Worm (Caenorhabditis elegans) whole organism, L4 larva: ENCODE data around the gene bli-2.

ENCODE experiments used
- F26F4.8 ChIP-seq: fragments of 200-800 bp; sonication (Bioruptor generic); conservative IDR thresholded peaks from 2 replicates; pipeline ENCODE4 v1.3.6; 2022; ENCODE audit warnings: missing genetic modification characterization, missing compliant biosample characterization
- T20F7.1 ChIP-seq: fragments of 200-800 bp; sonication (Bioruptor generic); optimal IDR thresholded peaks from 2 replicates; lab custom pipeline; 2018; ENCODE audit warnings: mild to moderate bottlenecking, missing genetic modification characterization, missing compliant biosample characterization
- Y105C5A.15 ChIP-seq: fragments of 200-800 bp; sonication (Bioruptor generic); IDR thresholded peaks from 2 replicates; pipeline ENCODE4 v1.3.6; 2022; ENCODE audit warnings: missing genetic modification characterization, missing compliant biosample characterization
- Y48G9A.11 ChIP-seq: fragments of 200-800 bp; sonication (Bioruptor generic); IDR thresholded peaks from 2 replicates; pipeline ENCODE4 v1.3.6; 2022; ENCODE audit warnings: missing genetic modification reagents, missing genetic modification characterization, missing compliant biosample characterization
- Y75B8A.6 ChIP-seq: fragments of 200-800 bp; sonication (Bioruptor generic); IDR thresholded peaks from 2 replicates; pipeline ENCODE4 v1.3.6; 2022; ENCODE audit warnings: missing genetic modification reagents, missing genetic modification characterization, missing compliant biosample characterization
- ZK337.2 ChIP-seq: fragments of 200-800 bp; sonication (Bioruptor generic); IDR thresholded peaks from 2 replicates; pipeline ENCODE4 v1.3.6; 2022; ENCODE audit warnings: missing genetic modification reagents, missing genetic modification characterization, missing compliant biosample characterization
- ZK546.5 ChIP-seq, 2 experiments: sonication (generic microtip); optimal IDR thresholded peaks; 2 replicates each; lab custom pipeline; 2017; ENCODE audit warnings: missing biosample characterization in 2 of 2, missing genetic modification characterization in 2 of 2
- aha-1 ChIP-seq: fragments of 150-350 bp; peaks from one replicate; lab custom pipeline; 2014; ENCODE audit warnings: missing biosample characterization, missing genetic modification characterization
- ceh-28 ChIP-seq: fragments of 150-350 bp; optimal IDR thresholded peaks from 2 replicates; lab custom pipeline; 2014; ENCODE audit warnings: missing biosample characterization, missing genetic modification reagents, missing genetic modification characterization
- ceh-62 ChIP-seq: sonication (generic microtip); optimal IDR thresholded peaks from 2 replicates; lab custom pipeline; 2017; ENCODE audit warnings: missing biosample characterization, missing genetic modification characterization
- cey-2 ChIP-seq: sonication (generic microtip); optimal IDR thresholded peaks from 3 replicates; lab custom pipeline; 2017; ENCODE audit warnings: missing genetic modification characterization, mild to moderate bottlenecking, missing compliant biosample characterization, antibody characterized with exemption, borderline replicate concordance; ENCODE audit not compliant: insufficient read depth
- ctbp-1 ChIP-seq: fragments of 200-800 bp; sonication (Bioruptor generic); IDR thresholded peaks from 2 replicates; pipeline ENCODE4 v1.3.6; 2022; ENCODE audit warnings: missing genetic modification reagents, missing genetic modification characterization, missing compliant biosample characterization
- dmd-8 ChIP-seq: fragments of 200-800 bp; sonication (Bioruptor generic); IDR thresholded peaks from 2 replicates; pipeline ENCODE4 v1.3.6; 2022; ENCODE audit warnings: missing genetic modification characterization, missing compliant biosample characterization
- dpl-1 ChIP-seq: fragments of 150-350 bp; optimal IDR thresholded peaks from 2 replicates; lab custom pipeline; 2014; ENCODE audit warnings: missing biosample characterization, missing genetic modification reagents, missing genetic modification characterization
- duxl-1 ChIP-seq: sonication (generic microtip); optimal IDR thresholded peaks from 2 replicates; lab custom pipeline; 2016; ENCODE audit warnings: mild to moderate bottlenecking, missing genetic modification characterization, moderate library complexity, missing compliant biosample characterization; ENCODE audit not compliant: poor library complexity
- egl-27 ChIP-seq: sonication (generic microtip); optimal IDR thresholded peaks from 3 replicates; lab custom pipeline; 2017; ENCODE audit warnings: missing biosample characterization, missing genetic modification reagents, missing genetic modification characterization
- egl-43 ChIP-seq: fragments of 200-800 bp; sonication (Bioruptor generic); IDR thresholded peaks from 2 replicates; pipeline ENCODE4 v1.3.6; 2022; ENCODE audit warnings: missing genetic modification reagents, missing genetic modification characterization, missing compliant biosample characterization
- hlh-30 ChIP-seq: sonication (generic microtip); optimal IDR thresholded peaks from 2 replicates; lab custom pipeline; 2017; ENCODE audit warnings: antibody characterized with exemption, mild to moderate bottlenecking, missing genetic modification characterization, missing compliant biosample characterization; ENCODE audit not compliant: insufficient read depth
- hmg-1.1 ChIP-seq: fragments of 200-800 bp; sonication (Bioruptor generic); IDR thresholded peaks from 2 replicates; pipeline ENCODE4 v1.3.6; 2022; ENCODE audit warnings: missing genetic modification reagents, missing genetic modification characterization, missing compliant biosample characterization
- jun-1 ChIP-seq: fragments of 150-350 bp; optimal IDR thresholded peaks from 2 replicates; lab custom pipeline; 2014; ENCODE audit warnings: missing biosample characterization, missing genetic modification reagents, missing genetic modification characterization
- lim-7 ChIP-seq: fragments of 200-800 bp; sonication (Bioruptor generic); IDR thresholded peaks from 2 replicates; pipeline ENCODE4 v1.3.6; 2022; ENCODE audit warnings: missing genetic modification characterization, missing compliant biosample characterization
- lin-13 ChIP-seq: fragments of 150-350 bp; optimal IDR thresholded peaks from 2 replicates; lab custom pipeline; 2014; ENCODE audit warnings: missing biosample characterization, missing genetic modification reagents, missing genetic modification characterization
- lin-29 ChIP-seq: fragments of 200-800 bp; sonication (Bioruptor generic); IDR thresholded peaks from 2 replicates; pipeline ENCODE4 v1.3.6; 2022; ENCODE audit warnings: missing genetic modification reagents, missing genetic modification characterization, missing compliant biosample characterization
- lsy-2 ChIP-seq, 2 experiments: fragments of 150-350 bp in 1 of 2; sonication (generic microtip) in 1 of 2; optimal IDR thresholded peaks; 2 replicates each; lab custom pipeline; 2014 to 2017; ENCODE audit warnings: missing biosample characterization in 2 of 2, missing genetic modification characterization in 2 of 2
- madf-5 ChIP-seq, 2 experiments: fragments of 200-800 bp; sonication (Bioruptor generic); IDR thresholded peaks; 2 replicates each; pipeline ENCODE4 v1.3.6; 2022; ENCODE audit warnings: missing compliant biosample characterization in 2 of 2, missing genetic modification characterization in 2 of 2
- madf-9 ChIP-seq: fragments of 200-800 bp; sonication (Bioruptor generic); conservative IDR thresholded peaks from 2 replicates; pipeline ENCODE4 v1.3.6; 2022; ENCODE audit warnings: missing genetic modification reagents, missing genetic modification characterization, missing compliant biosample characterization
- mdt-29 ChIP-seq: fragments of 200-800 bp; sonication (Bioruptor generic); IDR thresholded peaks from 2 replicates; pipeline ENCODE4 v1.3.6; 2022; ENCODE audit warnings: missing genetic modification reagents, missing genetic modification characterization, missing compliant biosample characterization
- mep-1 ChIP-seq: fragments of 150-350 bp; sonication (generic microtip); optimal IDR thresholded peaks from 3 replicates; lab custom pipeline; 2014; ENCODE audit warnings: missing biosample characterization, missing genetic modification characterization
- mes-2 ChIP-seq: sonication (generic microtip); optimal IDR thresholded peaks from 2 replicates; lab custom pipeline; 2016; ENCODE audit warnings: missing genotype, mild to moderate bottlenecking, missing genetic modification characterization, missing compliant biosample characterization; ENCODE audit not compliant: poor library complexity, severe bottlenecking
- nhr-111 ChIP-seq: fragments of 200-800 bp; sonication (Bioruptor generic); optimal IDR thresholded peaks from 2 replicates; lab custom pipeline; 2018; ENCODE audit warnings: mild to moderate bottlenecking, missing genetic modification characterization, missing compliant biosample characterization
- nhr-237 ChIP-seq: sonication (generic microtip); optimal IDR thresholded peaks from 2 replicates; lab custom pipeline; 2017; ENCODE audit warnings: missing biosample characterization, missing genetic modification characterization
- nhr-25 ChIP-seq: sonication (generic microtip); optimal IDR thresholded peaks from 2 replicates; lab custom pipeline; 2017; ENCODE audit warnings: missing genetic modification characterization, mild to moderate bottlenecking, missing compliant biosample characterization, antibody characterized with exemption, moderate library complexity, borderline replicate concordance; ENCODE audit not compliant: insufficient read depth
- nhr-42 ChIP-seq: fragments of 200-800 bp; sonication (Bioruptor generic); IDR thresholded peaks from 2 replicates; pipeline ENCODE4 v1.3.6; 2022; ENCODE audit warnings: missing genetic modification characterization, missing compliant biosample characterization
- nhr-6 ChIP-seq: fragments of 150-350 bp; optimal IDR thresholded peaks from 2 replicates; lab custom pipeline; 2014; ENCODE audit warnings: missing biosample characterization, missing genetic modification characterization
- nhr-76 ChIP-seq: fragments of 150-350 bp; optimal IDR thresholded peaks from 2 replicates; lab custom pipeline; 2014; ENCODE audit warnings: missing biosample characterization, missing genetic modification characterization
- set-16 ChIP-seq: fragments of 200-800 bp; sonication (Bioruptor generic); IDR thresholded peaks from 2 replicates; pipeline ENCODE4 v1.3.6; 2022; ENCODE audit warnings: missing genetic modification reagents, missing genetic modification characterization, missing compliant biosample characterization
- snpc-1.2 ChIP-seq: fragments of 200-800 bp; sonication (Bioruptor generic); IDR thresholded peaks from 2 replicates; pipeline ENCODE4 v1.3.6; 2022; ENCODE audit warnings: missing genetic modification reagents, missing genetic modification characterization, missing compliant biosample characterization
- snpc-4 ChIP-seq: fragments of 150-350 bp; optimal IDR thresholded peaks from 2 replicates; lab custom pipeline; 2014; ENCODE audit warnings: missing biosample characterization, missing genetic modification characterization
- spr-1 ChIP-seq: sonication (generic microtip); optimal IDR thresholded peaks from 2 replicates; lab custom pipeline; 2016; ENCODE audit warnings: mild to moderate bottlenecking, missing genetic modification characterization, missing compliant biosample characterization
- zag-1 ChIP-seq: fragments of 150-350 bp; optimal IDR thresholded peaks from 2 replicates; lab custom pipeline; 2014; ENCODE audit warnings: missing biosample characterization, missing genetic modification characterization
- zfp-2 ChIP-seq: sonication (generic microtip); optimal IDR thresholded peaks from 2 replicates; lab custom pipeline; 2016; ENCODE audit warnings: mild to moderate bottlenecking, missing genetic modification characterization, missing compliant biosample characterization
- zfp-3 ChIP-seq: fragments of 200-800 bp; sonication (Bioruptor generic); conservative IDR thresholded peaks from 2 replicates; pipeline ENCODE4 v1.3.6; 2022; ENCODE audit warnings: missing genetic modification reagents, missing genetic modification characterization, missing compliant biosample characterization
- ztf-7 ChIP-seq: fragments of 150-350 bp; optimal IDR thresholded peaks from 2 replicates; lab custom pipeline; 2014; ENCODE audit warnings: missing biosample characterization, missing genetic modification characterization

The bli-2 gene

ce11 chrII:5669580-5669979 lies 17.3 kb upstream of the bli-2 start, which contains the start of gene C25H3.17:
Gene C25H3.17 (minus strand): TSS chrII:5669680.
- TF ChIP-seq lim-7 (GFP tag; lab: Robert Waterston, UW) (no peak), hlh-30 (tag; lab: Kevin White, UChicago) (no peak), zfp-3 (GFP tag; lab: Robert Waterston, UW) (no peak), Y75B8A.6 (GFP tag; lab: Robert Waterston, UW) (no peak), ztf-7 (tag; lab: Kevin White, UChicago) (no peak), duxl-1 (tag; lab: Kevin White, UChicago) (no peak), mdt-29 (GFP tag; lab: Robert Waterston, UW) (no peak), ceh-28 (no peak), ctbp-1 (no peak), lin-13 (no peak), F26F4.8 (GFP tag; lab: Robert Waterston, UW) (no peak), zag-1 (tag; lab: Kevin White, UChicago) (no peak), dmd-8 (no peak), nhr-25 (no peak), hmg-1.1 (GFP tag; lab: Robert Waterston, UW) (no peak), nhr-111 (no peak), madf-5 (GFP tag; IDR thresholded peaks at IDR 0.05; lab: Robert Waterston, UW) (no peak), lsy-2 (tag; optimal IDR thresholded peaks at IDR 0.05; lab: Kevin White, UChicago) (no peak)

DNA sequence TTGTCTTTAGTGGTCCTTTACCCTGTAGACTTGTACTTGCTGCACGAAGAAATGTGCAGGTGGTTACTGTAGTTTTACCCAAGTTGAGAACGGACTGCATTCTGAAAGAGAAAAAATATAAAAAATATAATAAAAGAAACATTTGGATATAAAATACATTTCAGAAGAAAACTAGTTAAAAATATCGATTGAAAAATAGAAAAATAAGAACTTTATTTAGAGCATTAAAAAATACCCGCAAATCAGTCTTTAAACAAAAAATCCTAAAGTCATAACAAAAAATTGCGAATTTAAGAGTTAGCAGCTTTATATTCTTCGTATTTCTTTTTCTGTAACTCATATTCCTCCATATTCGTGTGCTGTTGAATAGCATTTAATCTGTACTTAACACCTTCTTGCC lies 16.6 kb upstream of the bli-2 start, which contains the start of gene C25H3.7:
TSS of gene C25H3.7 (minus strand) at position 101 of the 400 bp plus-strand sequence.
- TF ChIP-seq lim-7 (GFP tag; lab: Robert Waterston, UW) = no peak
- peak; percentile 50 for TF ChIP-seq aha-1

- TF ChIP-seq duxl-1 (tag; lab: Kevin White, UChicago) (no peak), Y48G9A.11 (no peak), egl-43 (no peak), snpc-1.2 (GFP tag; lab: Robert Waterston, UW) (no peak), Y105C5A.15 (GFP tag; lab: Robert Waterston, UW) (no peak), nhr-76 (tag; lab: Kevin White, UChicago) (no peak), ZK337.2 (GFP tag; lab: Robert Waterston, UW) (no peak), cey-2 (no peak), snpc-4 (no peak), mes-2 (tag; lab: Kevin White, UChicago) (no peak), spr-1 (tag; lab: Kevin White, UChicago) (no peak), nhr-6 (tag; lab: Kevin White, UChicago) (no peak), zfp-2 (tag; lab: Kevin White, UChicago) (no peak), T20F7.1 (GFP tag; lab: Kevin White, UChicago) (no peak), madf-9 (no peak), nhr-42 (GFP tag; lab: Robert Waterston, UW) (no peak), lin-13 (no peak), mep-1 (tag; lab: Kevin White, UChicago) (no peak), hlh-30 (tag; lab: Kevin White, UChicago) (no peak), dpl-1 (GFP tag; lab: Kevin White, UChicago) (no peak)
- TF ChIP-seq, all 104 proteins: peak for 0
Measured at ce11 chrII:5667540-5667939, 15.3 kb upstream of the bli-2 start.

ce11 chrII:5665991-5666390 lies 13.8 kb upstream of the bli-2 start, which contains the start of gene C25H3.16:
Gene C25H3.16 (plus strand): TSS chrII:5666291.
- TF ChIP-seq zfp-3 (GFP tag; lab: Robert Waterston, UW) = no peak
- no peak for TF ChIP-seq jun-1 (tag; lab: Kevin White, UChicago)
- no peak for TF ChIP-seq ZK546.5 (tag; optimal IDR thresholded peaks at IDR 0.05; lab: Kevin White, UChicago)
- TF ChIP-seq nhr-76 (tag; lab: Kevin White, UChicago) = no peak
- TF ChIP-seq nhr-237 (tag; lab: Kevin White, UChicago) = no peak
- TF ChIP-seq dmd-8 = no peak
- TF ChIP-seq nhr-25 = no peak
- TF ChIP-seq Y48G9A.11 = no peak
- no peak for TF ChIP-seq set-16 (GFP tag; lab: Robert Waterston, UW)
- no peak for TF ChIP-seq egl-27 (tag; lab: Kevin White, UChicago)
- no peak for TF ChIP-seq lin-29 (GFP tag; lab: Robert Waterston, UW)
- TF ChIP-seq duxl-1 (tag; lab: Kevin White, UChicago) = no peak
- TF ChIP-seq ceh-62 = no peak
